Worm (Caenorhabditis elegans) whole organism, L4 larva: ENCODE results near the gene tre-5.

Experiments used
- F44E2.7 ChIP-seq: fragments of 200-800 bp; sonication (Bioruptor generic); IDR thresholded peaks from 2 replicates; pipeline ENCODE4 v2.1.2; 2022; ENCODE audit warnings: missing genetic modification characterization, missing compliant biosample characterization
- ama-1 ChIP-seq: fragments of 150-350 bp; optimal IDR thresholded peaks from 2 replicates; lab custom pipeline; 2014; ENCODE audit warnings: inconsistent platforms, mixed read lengths
- ces-1 ChIP-seq: fragments of 150-350 bp; sonication (generic microtip); optimal IDR thresholded peaks from 4 replicates; lab custom pipeline; 2014; ENCODE audit warnings: missing biosample characterization, missing genetic modification reagents, missing genetic modification characterization
- egl-43 ChIP-seq: fragments of 200-800 bp; sonication (Bioruptor generic); IDR thresholded peaks from 2 replicates; pipeline ENCODE4 v1.3.6; 2022; ENCODE audit warnings: missing genetic modification reagents, missing genetic modification characterization, missing compliant biosample characterization
- fos-1 ChIP-seq: fragments of 150-350 bp; optimal IDR thresholded peaks from 2 replicates; lab custom pipeline; 2014; ENCODE audit warnings: missing biosample characterization, missing genetic modification characterization
- hlh-11 ChIP-seq: fragments of 200-800 bp; sonication (Bioruptor generic); optimal IDR thresholded peaks from 2 replicates; lab custom pipeline; 2018; ENCODE audit warnings: mild to moderate bottlenecking, missing genetic modification characterization, missing compliant biosample characterization
- nhr-11 ChIP-seq: fragments of 150-350 bp; optimal IDR thresholded peaks from 2 replicates; lab custom pipeline; 2014; ENCODE audit warnings: missing biosample characterization, missing genetic modification characterization
- nhr-76 ChIP-seq: fragments of 150-350 bp; optimal IDR thresholded peaks from 2 replicates; lab custom pipeline; 2014; ENCODE audit warnings: missing biosample characterization, missing genetic modification characterization
- pha-4 ChIP-seq, 2 experiments: fragments of 150-350 bp in 1 of 2; fragments of 200-800 bp in 1 of 2; sonication (Bioruptor generic) in 1 of 2; IDR thresholded peaks in 1 of 2; optimal IDR thresholded peaks in 1 of 2; 2 replicates each; pipeline versions ENCODE4 v1.3.6 to Lab custom; 2014 to 2022; ENCODE audit warnings: missing genetic modification characterization in 2 of 2, missing genetic modification reagents in 2 of 2, missing biosample characterization in 1 of 2, missing compliant biosample characterization in 1 of 2
- unc-39 ChIP-seq: sonication (generic microtip); optimal IDR thresholded peaks from 2 replicates; lab custom pipeline; 2017; ENCODE audit warnings: missing biosample characterization, missing genetic modification characterization
- zfp-2 ChIP-seq: sonication (generic microtip); optimal IDR thresholded peaks from 2 replicates; lab custom pipeline; 2016; ENCODE audit warnings: mild to moderate bottlenecking, missing genetic modification characterization, missing compliant biosample characterization

- TF ChIP-seq nhr-11 (tag; lab: Kevin White, UChicago) (peak; percentile 75), F44E2.7 (GFP tag; lab: Robert Waterston, UW) (no peak), fos-1 (no peak), ama-1 (lab: Kevin White, UChicago) (peak; percentile 90), unc-39 (no peak), pha-4 (GFP tag; IDR thresholded peaks at IDR 0.05; lab: Robert Waterston, UW) (peak; percentile 26; the same call in 1 of the 2 replicates), pha-4 (tag; optimal IDR thresholded peaks at IDR 0.05; lab: Kevin White, UChicago) (peak; percentile 59), ces-1 (GFP tag; lab: Kevin White, UChicago) (no peak), zfp-2 (no peak), hlh-11 (tag; lab: Kevin White, UChicago) (peak; percentile 65), egl-43 (GFP tag; lab: Robert Waterston, UW) (no peak), nhr-76 (no peak)
Observed at ce11 chrII:24559-24998, 30.5 kb downstream of the tre-5 start, which contains the start of gene enee-1.
